Fruit fly (Drosophila melanogaster) whole organism, wandering third instar larva: Measurements from ENCODE around the gene CSN3.

Source experiments
- CG32264 ChIP-seq: fragments of 200-800 bp; sonication (Bioruptor generic); optimal IDR thresholded peaks from 2 replicates; lab custom pipeline; 2016; ENCODE audit warnings: missing biosample characterization, missing genetic modification characterization
- CG9705 ChIP-seq: fragments of 200-800 bp; sonication (Bioruptor generic); optimal IDR thresholded peaks from 2 replicates; lab custom pipeline; 2018; ENCODE audit warnings: missing biosample characterization, mild to moderate bottlenecking, missing genetic modification characterization
- CrebA ChIP-seq: fragments of 200-800 bp; sonication (Bioruptor generic); optimal IDR thresholded peaks from 2 replicates; lab custom pipeline; 2016; ENCODE audit warnings: missing biosample characterization, mild to moderate bottlenecking, missing genetic modification characterization, borderline replicate concordance
- Dfd ChIP-seq: fragments of >200 bp; optimal IDR thresholded peaks from 2 replicates; lab custom pipeline; 2017; ENCODE audit warnings: missing biosample characterization, missing genetic modification characterization
- GATAd ChIP-seq: sonication (Bioruptor generic); optimal IDR thresholded peaks from 2 replicates; lab custom pipeline; 2016; ENCODE audit warnings: missing biosample characterization, missing genetic modification characterization
- HLH106 ChIP-seq: fragments of 200-800 bp; optimal IDR thresholded peaks from 3 replicates; lab custom pipeline; 2019; ENCODE audit warnings: missing biosample characterization, mild to moderate bottlenecking, missing genetic modification characterization, moderate library complexity
- Hr83 ChIP-seq: fragments of 200-300 bp; sonication (Bioruptor generic); optimal IDR thresholded peaks from 2 replicates; lab custom pipeline; 2016; ENCODE audit warnings: missing biosample characterization, mild to moderate bottlenecking, missing genetic modification characterization, moderate library complexity; ENCODE audit not compliant: poor library complexity, severe bottlenecking
- Jra ChIP-seq: sonication (Bioruptor generic); optimal IDR thresholded peaks from 2 replicates; lab custom pipeline; 2016; ENCODE audit warnings: missing biosample characterization, missing genetic modification characterization
- Mio ChIP-seq: sonication (Bioruptor generic); optimal IDR thresholded peaks from 2 replicates; lab custom pipeline; 2016; ENCODE audit warnings: missing biosample characterization, missing genetic modification characterization
- Myc ChIP-seq: fragments of >200 bp; optimal IDR thresholded peaks from 2 replicates; lab custom pipeline; 2017
- N ChIP-seq: fragments of >200 bp; optimal IDR thresholded peaks from 2 replicates; lab custom pipeline; 2018; ENCODE audit warnings: missing biosample characterization, missing external identifiers, missing genetic modification characterization
- OdsH ChIP-seq: fragments of 200-800 bp; sonication (Bioruptor generic); optimal IDR thresholded peaks from 2 replicates; lab custom pipeline; 2016; ENCODE audit warnings: missing biosample characterization, mild to moderate bottlenecking, missing genetic modification characterization
- Rel ChIP-seq, 2 experiments: fragments of 200-800 bp; sonication (Bioruptor generic) in 1 of 2; optimal IDR thresholded peaks; 2 replicates in 1 of 2; 3 replicates in 1 of 2; lab custom pipeline; 2016 to 2019; ENCODE audit warnings: mild to moderate bottlenecking in 2 of 2, missing biosample characterization in 2 of 2, missing genetic modification characterization in 2 of 2, moderate library complexity in 1 of 2
- Sp1 ChIP-seq: fragments of 200-800 bp; sonication (Bioruptor generic); optimal IDR thresholded peaks from 3 replicates; lab custom pipeline; 2019; ENCODE audit warnings: missing biosample characterization, mild to moderate bottlenecking, missing genetic modification characterization, moderate library complexity
- Vsx2 ChIP-seq: fragments of 200-300, 225-300 bp; sonication (Bioruptor generic); optimal IDR thresholded peaks from 2 replicates; lab custom pipeline; 2018; ENCODE audit warnings: missing biosample characterization, missing genetic modification characterization; ENCODE audit not compliant: partially characterized antibody
- br ChIP-seq: fragments of 200-800 bp; sonication (Bioruptor generic); optimal IDR thresholded peaks from 2 replicates; lab custom pipeline; 2016; ENCODE audit warnings: missing biosample characterization, missing genetic modification characterization
- brk ChIP-seq: fragments of 200-800 bp; sonication (Bioruptor generic); optimal IDR thresholded peaks from 2 replicates; lab custom pipeline; 2016; ENCODE audit warnings: missing biosample characterization, mild to moderate bottlenecking, missing genetic modification characterization
- dl ChIP-seq, 2 experiments: fragments of 175-275, 200-275 bp in 1 of 2; fragments of 200-275 bp in 1 of 2; sonication (Bioruptor generic); optimal IDR thresholded peaks; lab custom pipeline; 2018; ENCODE audit warnings: mild to moderate bottlenecking in 2 of 2, missing biosample characterization in 2 of 2, missing genetic modification characterization in 2 of 2, moderate library complexity in 2 of 2; ENCODE audit not compliant: partially characterized antibody in 2 of 2, insufficient read depth in 1 of 2
- dmrt93B ChIP-seq: fragments of 200-800 bp; sonication (Bioruptor generic); optimal IDR thresholded peaks from 2 replicates; lab custom pipeline; 2018; ENCODE audit warnings: missing biosample characterization, mild to moderate bottlenecking, missing genetic modification characterization
- dsf ChIP-seq: sonication (Bioruptor generic); optimal IDR thresholded peaks from 2 replicates; lab custom pipeline; 2016; ENCODE audit warnings: missing biosample characterization, missing genetic modification characterization, borderline replicate concordance
- ey ChIP-seq: fragments of 200-800 bp; sonication (Bioruptor generic); optimal IDR thresholded peaks from 2 replicates; lab custom pipeline; 2016; ENCODE audit warnings: missing biosample characterization, missing genetic modification characterization
- foxo ChIP-seq, 2 experiments: fragments of 200-800 bp; sonication (Bioruptor generic); optimal IDR thresholded peaks; 2 replicates in 1 of 2; 3 replicates in 1 of 2; lab custom pipeline; 2016 to 2017; ENCODE audit warnings: missing biosample characterization in 2 of 2, missing genetic modification characterization in 2 of 2
- fru ChIP-seq: fragments of 200-800 bp; sonication (Bioruptor generic); optimal IDR thresholded peaks from 3 replicates; lab custom pipeline; 2016; ENCODE audit warnings: missing biosample characterization, mild to moderate bottlenecking, missing genetic modification characterization
- h ChIP-seq: fragments of 200-800 bp; sonication (Bioruptor generic); optimal IDR thresholded peaks from 3 replicates; lab custom pipeline; 2016; ENCODE audit warnings: missing biosample characterization, mild to moderate bottlenecking, missing genetic modification characterization
- jim ChIP-seq: fragments of 175-275, 200-325 bp; sonication (Bioruptor generic); optimal IDR thresholded peaks from 2 replicates; lab custom pipeline; 2016; ENCODE audit warnings: missing biosample characterization, mild to moderate bottlenecking, missing genetic modification characterization
- lola ChIP-seq: fragments of >200 bp; optimal IDR thresholded peaks from 2 replicates; lab custom pipeline; 2017; ENCODE audit warnings: missing biosample characterization, missing genetic modification characterization
- pan ChIP-seq: fragments of >200 bp; optimal IDR thresholded peaks from 2 replicates; lab custom pipeline; 2017
- psq ChIP-seq: fragments of 200-800 bp; sonication (Bioruptor generic); optimal IDR thresholded peaks from 3 replicates; lab custom pipeline; 2017; ENCODE audit warnings: missing biosample characterization, mild to moderate bottlenecking, missing genetic modification characterization, moderate library complexity
- rgr ChIP-seq: fragments of 200-800 bp; sonication (Bioruptor generic); optimal IDR thresholded peaks from 3 replicates; lab custom pipeline; 2016; ENCODE audit warnings: missing biosample characterization, mild to moderate bottlenecking, missing genetic modification characterization
- sage ChIP-seq: fragments of 200-800 bp; sonication (Bioruptor generic); optimal IDR thresholded peaks from 2 replicates; lab custom pipeline; 2016; ENCODE audit warnings: missing biosample characterization, mild to moderate bottlenecking, missing genetic modification characterization
- sv ChIP-seq: fragments of 200-800 bp; sonication (Bioruptor generic); optimal IDR thresholded peaks from 3 replicates; lab custom pipeline; 2016; ENCODE audit warnings: missing biosample characterization, missing genetic modification characterization
- usp ChIP-seq: fragments of >200 bp; optimal IDR thresholded peaks from 2 replicates; lab custom pipeline; 2017; ENCODE audit warnings: missing biosample characterization, missing genetic modification characterization

CSN3 gene

dm6 chr3L:20830361-20830760, 11.0 kb downstream of the CSN3 start:
- TF ChIP-seq sage = no peak
- no peak for TF ChIP-seq lola
- TF ChIP-seq foxo (GFP tag; optimal IDR thresholded peaks at IDR 0.05; lab: Kevin White, UChicago) = no peak
- TF ChIP-seq jim (GFP tag; lab: Kevin White, UChicago) = no peak
- no peak for TF ChIP-seq Dfd (GFP tag; lab: Kevin White, UChicago)
- TF ChIP-seq rgr = no peak
- TF ChIP-seq CrebA (GFP tag; lab: Kevin White, UChicago) = no peak
- no peak for TF ChIP-seq sv
- TF ChIP-seq Jra (GFP tag; lab: Kevin White, UChicago) = no peak
- TF ChIP-seq ey (GFP tag; lab: Kevin White, UChicago) = no peak
- TF ChIP-seq GATAd (GFP tag; lab: Kevin White, UChicago) = no peak
- no peak for TF ChIP-seq Sp1 (GFP tag; lab: Kevin White, UChicago)
- TF ChIP-seq CG9705 (GFP tag; lab: Kevin White, UChicago) = no peak
- TF ChIP-seq Rel (GFP tag; optimal IDR thresholded peaks at IDR 0.05; lab: Kevin White, UChicago) = no peak
- no peak for TF ChIP-seq Rel (tag; optimal IDR thresholded peaks at IDR 0.05; lab: Kevin White, UChicago)
- TF ChIP-seq HLH106 (tag; lab: Kevin White, UChicago) = no peak
- TF ChIP-seq, all 38 proteins: peak for 0

dm6 chr3L:20827962-20828361, 13.4 kb downstream of the CSN3 start:
- TF ChIP-seq Vsx2 (GFP tag; lab: Kevin White, UChicago) (no peak), br (no peak), psq (GFP tag; lab: Kevin White, UChicago) (no peak)

DNA sequence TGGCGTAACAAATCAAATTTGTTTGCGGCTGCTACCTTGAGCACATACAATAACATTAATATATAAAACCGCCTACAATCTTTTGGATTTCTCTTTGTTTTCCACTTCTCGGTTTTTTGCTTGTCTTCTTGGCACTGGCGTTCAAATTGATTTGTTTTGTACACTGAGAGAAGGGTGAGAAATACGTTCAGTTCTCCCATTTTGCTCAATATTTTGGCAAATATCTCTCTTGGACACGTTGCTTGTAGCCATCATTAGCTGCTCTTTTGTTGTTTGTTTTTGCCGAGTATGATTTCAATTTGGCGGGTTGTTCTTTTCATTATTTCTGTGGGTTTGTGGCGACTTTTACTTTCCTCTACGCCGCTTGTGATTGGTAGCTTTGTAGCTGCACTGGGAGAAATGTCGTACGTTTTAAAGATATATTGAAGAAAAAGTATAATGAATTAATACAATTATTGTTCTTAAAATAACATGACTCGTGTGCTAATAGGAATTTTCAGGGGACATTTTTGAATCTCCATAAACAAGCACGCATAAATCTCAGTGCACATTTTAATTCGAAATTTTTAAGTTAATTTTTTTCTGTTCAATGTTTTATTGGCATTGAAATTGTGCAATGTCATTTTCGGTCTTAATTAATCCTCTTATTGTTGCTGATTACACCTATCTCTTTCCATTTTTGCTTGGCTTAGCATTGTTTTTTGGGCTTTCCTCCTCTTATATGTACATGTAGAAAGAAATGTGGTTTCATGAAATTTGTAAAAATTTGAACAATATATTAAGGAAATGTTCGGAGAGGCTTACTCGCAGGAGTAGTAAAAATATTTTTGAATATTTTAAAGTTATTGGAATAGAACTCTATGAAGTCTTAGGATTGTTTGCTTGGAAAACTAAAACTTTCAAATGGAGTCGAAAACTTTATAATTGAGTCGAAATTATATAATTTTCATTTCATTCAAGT, 14.1 kb downstream of the CSN3 start:
- TF ChIP-seq rgr (peak; percentile 62), dsf (GFP tag; lab: Kevin White, UChicago) (no peak), sage (peak; percentile 48), HLH106 (tag; lab: Kevin White, UChicago) (peak; percentile 56), br (peak; percentile 32), OdsH (GFP tag; lab: Kevin White, UChicago) (peak; percentile 54), dl (GFP tag; optimal IDR thresholded peaks at IDR 0.05; lab: Kevin White, UChicago; ENCODE audit: insufficient read depth in 1 of 2, partially characterized antibody in 2 of 2) (peak in 1 of 2 experiments; percentile 13), Hr83 (GFP tag; lab: Kevin White, UChicago) (no peak), CG9705 (GFP tag; lab: Kevin White, UChicago) (no peak), N (no peak), h (GFP tag; lab: Kevin White, UChicago) (peak; percentile 66), pan (lab: Kevin White, UChicago) (no peak), Sp1 (GFP tag; lab: Kevin White, UChicago) (no peak), foxo (GFP tag; optimal IDR thresholded peaks at IDR 0.05; lab: Kevin White, UChicago) (peak; percentile 13 to 64), Mio (no peak), ey (GFP tag; lab: Kevin White, UChicago) (peak; percentile 38), brk (GFP tag; lab: Kevin White, UChicago) (no peak), CrebA (GFP tag; lab: Kevin White, UChicago) (no peak), Vsx2 (GFP tag; lab: Kevin White, UChicago) (no peak), CG32264 (no peak), usp (GFP tag; lab: Kevin White, UChicago) (no peak), jim (GFP tag; lab: Kevin White, UChicago) (no peak), fru (peak; percentile 39), Myc (no peak), sv (no peak), dmrt93B (GFP tag; lab: Kevin White, UChicago) (peak; percentile 40), Dfd (GFP tag; lab: Kevin White, UChicago) (no peak), psq (GFP tag; lab: Kevin White, UChicago) (peak; percentile 36)
